Fruit fly (Drosophila melanogaster) whole organism, pupa: Measurements from ENCODE around the gene COX6CL.

ENCODE experiments used
- CG10348 ChIP-seq: fragments of 200-800 bp; sonication (Bioruptor generic); IDR thresholded peaks from 2 replicates; pipeline ENCODE4 v1.3.6; 2022; ENCODE audit warnings: missing biosample characterization, missing genetic modification characterization
- CG13204 ChIP-seq: fragments of 200-800 bp; sonication (Bioruptor generic); optimal IDR thresholded peaks from 2 replicates; lab custom pipeline; 2018; ENCODE audit warnings: missing biosample characterization, mild to moderate bottlenecking, missing genetic modification characterization, moderate library complexity
- CG14655 ChIP-seq: fragments of 200-800 bp; sonication (Bioruptor generic); optimal IDR thresholded peaks from 3 replicates; lab custom pipeline; 2017; ENCODE audit warnings: mild to moderate bottlenecking, missing biosample characterization, missing genetic modification reagents, missing genetic modification characterization
- CG15710 ChIP-seq: fragments of 200-800 bp; sonication (Bioruptor generic); optimal IDR thresholded peaks from 2 replicates; lab custom pipeline; 2018; ENCODE audit warnings: missing biosample characterization, mild to moderate bottlenecking, missing genetic modification characterization, moderate library complexity
- CG34367 ChIP-seq: fragments of 200-800 bp; sonication (Bioruptor generic); optimal IDR thresholded peaks from 2 replicates; lab custom pipeline; 2018; ENCODE audit warnings: missing biosample characterization, mild to moderate bottlenecking, missing genetic modification characterization
- CG8159 ChIP-seq: fragments of 200-800 bp; sonication (Bioruptor generic); optimal IDR thresholded peaks from 3 replicates; lab custom pipeline; 2018; ENCODE audit warnings: missing biosample characterization, mild to moderate bottlenecking, missing genetic modification characterization, moderate library complexity
- CG9948 ChIP-seq: fragments of 200-800 bp; sonication (Bioruptor generic); optimal IDR thresholded peaks from 2 replicates; lab custom pipeline; 2018; ENCODE audit warnings: missing biosample characterization, mild to moderate bottlenecking, missing genetic modification characterization, moderate library complexity
- D1 ChIP-seq: fragments of 200-800 bp; sonication (Bioruptor generic); optimal IDR thresholded peaks from 2 replicates; lab custom pipeline; 2018; ENCODE audit warnings: missing biosample characterization, mild to moderate bottlenecking, missing genetic modification characterization, moderate library complexity
- Ets98B ChIP-seq: fragments of 200-800 bp; sonication (Bioruptor generic); IDR thresholded peaks from 2 replicates; pipeline ENCODE4 v1.3.6; 2022; ENCODE audit warnings: missing biosample characterization, missing genetic modification characterization
- Snoo ChIP-seq: fragments of 200-800 bp; sonication (Bioruptor generic); optimal IDR thresholded peaks from 3 replicates; lab custom pipeline; 2017; ENCODE audit warnings: missing biosample characterization, mild to moderate bottlenecking, missing genetic modification characterization, inconsistent platforms
- fd96Ca ChIP-seq: fragments of 200-800 bp; sonication (Bioruptor generic); IDR thresholded peaks from 3 replicates; pipeline ENCODE4 v1.3.6; 2022; ENCODE audit warnings: missing biosample characterization, missing genetic modification characterization
- gl ChIP-seq: fragments of 200-800 bp; sonication (Bioruptor generic); optimal IDR thresholded peaks from 2 replicates; lab custom pipeline; 2018; ENCODE audit warnings: missing biosample characterization, mild to moderate bottlenecking, missing genetic modification characterization
- rn ChIP-seq: fragments of 200-800 bp; sonication (Bioruptor generic); IDR thresholded peaks from 2 replicates; pipeline ENCODE4 v1.3.6; 2022; ENCODE audit warnings: missing biosample characterization, missing genetic modification characterization

DNA sequence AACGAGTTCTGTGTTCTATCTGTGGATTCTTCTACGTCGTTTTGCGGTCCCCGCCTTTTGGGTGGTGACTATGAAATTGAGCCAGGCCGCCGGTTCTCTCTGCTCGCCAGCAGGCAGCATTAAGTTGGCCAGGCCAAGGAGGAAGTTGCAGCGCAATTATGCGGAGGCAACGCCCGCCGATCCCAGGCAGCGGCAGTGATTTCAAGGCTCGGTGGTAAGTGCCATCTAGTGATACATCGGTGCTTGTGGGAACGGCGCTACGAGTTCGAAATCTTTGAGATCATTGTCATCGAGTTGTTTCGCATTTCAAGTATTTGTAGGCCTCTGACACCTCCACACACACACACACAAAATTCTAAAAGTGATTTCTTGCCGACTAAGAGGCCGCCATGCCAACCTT is 34.5 kb downstream of the COX6CL start, which contains the start of gene CG31913:
- TF ChIP-seq CG15710 (tag; lab: Kevin White, UChicago): no peak
- TF ChIP-seq CG8159 (tag; lab: Kevin White, UChicago): no peak
- TF ChIP-seq fd96Ca (GFP tag; lab: Robert Waterston, UW): no peak
- TF ChIP-seq CG10348: no peak
- TF ChIP-seq rn (GFP tag; lab: Robert Waterston, UW): no peak
- TF ChIP-seq gl (tag; lab: Kevin White, UChicago): no peak
- no peak for TF ChIP-seq Snoo (tag; lab: Kevin White, UChicago)
- TF ChIP-seq D1 (tag; lab: Kevin White, UChicago): no peak
- TF ChIP-seq Ets98B: no peak
- TF ChIP-seq CG34367: no peak
- TF ChIP-seq CG9948 (tag; lab: Kevin White, UChicago): no peak
- peak; percentile 41 for TF ChIP-seq CG13204 (GFP tag; lab: Kevin White, UChicago)
- no peak for TF ChIP-seq CG14655 (GFP tag; lab: Kevin White, UChicago)
